Worm (Caenorhabditis elegans): ENCODE results near the gene srx-6.

The srx-6 gene

DNA sequence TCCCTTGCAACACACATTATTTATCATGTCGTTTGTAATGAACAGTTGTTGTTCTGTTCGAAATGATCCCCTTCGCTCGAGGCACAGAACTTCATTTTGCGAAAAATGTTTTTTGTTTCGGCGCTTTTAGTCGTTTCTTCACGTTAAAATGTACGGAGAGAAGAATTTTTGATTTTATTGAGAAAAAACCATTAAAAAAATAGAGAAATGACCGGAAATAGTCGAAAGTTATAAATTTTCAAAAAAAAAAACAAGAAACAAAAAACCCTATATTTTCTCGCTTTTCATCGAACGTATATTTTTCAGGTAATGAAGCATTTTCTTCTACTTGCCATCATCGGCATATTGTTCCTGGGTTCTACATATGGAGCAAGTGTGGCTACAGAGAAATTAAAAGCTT, 19.1 kb upstream of the srx-6 start, which contains the start of gene F10G2.1:
Gene F10G2.1, plus strand, starts transcription at position 301 of the 400 bp plus-strand sequence.
- TF ChIP-seq ceh-19 (GFP tag; optimal IDR thresholded peaks at IDR 0.05) (no peak), C38D4.7 (GFP tag; optimal IDR thresholded peaks at IDR 0.05) (no peak), odd-2 (tag; optimal IDR thresholded peaks at IDR 0.05) (no peak), che-1 (tag; optimal IDR thresholded peaks at IDR 0.05) (no peak), ref-2 (tag; optimal IDR thresholded peaks at IDR 0.05) (no peak), zip-5 (tag; optimal IDR thresholded peaks at IDR 0.05) (no peak), F13H6.1 (tag; optimal IDR thresholded peaks at IDR 0.05) (no peak)

DNA sequence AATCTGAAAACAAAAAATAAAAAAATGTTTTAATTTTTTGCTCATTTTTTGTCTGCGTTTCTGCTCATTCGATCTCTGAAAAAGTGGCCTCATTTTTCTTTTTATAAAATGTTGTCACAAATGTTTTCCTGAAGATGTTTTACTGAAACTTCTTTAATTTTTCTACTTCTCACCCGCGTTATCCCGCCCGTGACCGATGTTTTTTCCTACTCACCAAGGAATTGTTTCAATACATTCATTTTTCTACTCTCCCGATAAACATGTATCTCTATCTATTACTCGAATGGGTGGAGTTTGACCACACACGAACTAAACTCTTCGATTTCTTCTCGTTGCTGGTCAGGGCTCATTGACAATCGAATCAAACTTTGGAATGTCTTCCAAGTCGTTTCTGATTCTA, 17.7 kb upstream of the srx-6 start, which contains the start of gene F10G2.2:
Gene F10G2.2, plus strand, starts transcription at position 301 of the 400 bp plus-strand sequence.
- TF ChIP-seq hlh-6 (tag; optimal IDR thresholded peaks at IDR 0.05) (no peak), C08G9.2 (tag; optimal IDR thresholded peaks at IDR 0.05) (no peak)

DNA sequence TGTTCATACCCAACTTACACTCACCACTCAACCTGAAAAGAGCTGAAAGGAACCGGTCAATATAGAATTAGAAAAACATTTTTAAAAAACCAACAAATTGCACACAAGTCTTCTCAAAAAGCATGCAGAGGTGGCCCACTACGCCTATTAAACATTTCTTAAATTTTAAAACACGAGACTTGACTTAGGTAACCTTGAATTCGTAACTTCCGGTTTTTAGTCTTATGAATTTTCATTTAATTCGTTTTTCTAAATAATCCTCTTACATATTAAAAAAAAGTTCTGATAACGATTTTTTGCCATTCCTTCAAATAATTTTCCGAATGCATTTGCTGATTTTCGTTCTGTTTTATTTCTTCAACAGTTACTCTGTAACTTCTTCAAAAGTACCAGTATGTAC, 15.0 kb upstream of the srx-6 start, which contains the start of gene clec-7:
Gene clec-7, plus strand, starts transcription at position 301 of the 400 bp plus-strand sequence.
- TF ChIP-seq nhr-232 (tag; optimal IDR thresholded peaks at IDR 0.05) (no peak), ceh-2 (tag; optimal IDR thresholded peaks at IDR 0.05) (no peak), K02D7.2 (tag; optimal IDR thresholded peaks at IDR 0.05) (no peak), pha-4 (tag; optimal IDR thresholded peaks at IDR 0.05) (no peak), pha-2 (tag; optimal IDR thresholded peaks at IDR 0.05) (no peak), elt-2 (tag; optimal IDR thresholded peaks at IDR 0.05) (no peak), sdc-2 (tag; optimal IDR thresholded peaks at IDR 0.05) (no peak), T23F11.4 (GFP tag; optimal IDR thresholded peaks at IDR 0.05) (no peak), nfya-1 (tag; optimal IDR thresholded peaks at IDR 0.05) (no peak), lin-11 (tag; optimal IDR thresholded peaks at IDR 0.05) (no peak), hlh-6 (tag; optimal IDR thresholded peaks at IDR 0.05) (no peak), che-1 (tag; optimal IDR thresholded peaks at IDR 0.05) (no peak), hlh-8 (tag; optimal IDR thresholded peaks at IDR 0.05) (no peak), ceh-30 (tag; optimal IDR thresholded peaks at IDR 0.05) (no peak), pros-1 (tag; optimal IDR thresholded peaks at IDR 0.05) (no peak)

- TF ChIP-seq pqm-1 (tag; optimal IDR thresholded peaks at IDR 0.05), result no peak
- TF ChIP-seq lin-11 (tag; optimal IDR thresholded peaks at IDR 0.05), result no peak
- TF ChIP-seq hlh-30 (tag; optimal IDR thresholded peaks at IDR 0.05; ENCODE audit: insufficient read depth), result no peak
- TF ChIP-seq pat-9 (tag; optimal IDR thresholded peaks at IDR 0.05), result no peak
These were observed 13.8 kb upstream of the srx-6 start, which contains the start of gene F10G2.4 for ce11 chrV:7326928-7327327. F10G2.4 (plus strand) TSS chrV:7327228.

ce11 chrV:7325285-7325684, 12.2 kb upstream of the srx-6 start, which contains the start of gene srx-92:
srx-92 (minus strand) TSS chrV:7325385.
- TF ChIP-seq dve-1 (tag; optimal IDR thresholded peaks at IDR 0.05) (no peak), lim-6 (tag; optimal IDR thresholded peaks at IDR 0.05) (no peak), lin-11 (tag; optimal IDR thresholded peaks at IDR 0.05) (no peak), npax-4 (tag; optimal IDR thresholded peaks at IDR 0.05) (no peak), hlh-8 (tag; optimal IDR thresholded peaks at IDR 0.05) (no peak), hlh-30 (tag; optimal IDR thresholded peaks at IDR 0.05; ENCODE audit: insufficient read depth) (no peak), ceh-19 (GFP tag; optimal IDR thresholded peaks at IDR 0.05) (no peak), ceh-14 (tag; optimal IDR thresholded peaks at IDR 0.05) (no peak), fkh-10 (GFP tag; optimal IDR thresholded peaks at IDR 0.05) (no peak), ceh-48 (tag; optimal IDR thresholded peaks at IDR 0.05) (no peak), K02D7.2 (tag; optimal IDR thresholded peaks at IDR 0.05) (no peak), rnt-1 (tag; optimal IDR thresholded peaks at IDR 0.05) (no peak)

- TF ChIP-seq ceh-45 (GFP tag; IDR thresholded peaks at IDR 0.05) (no peak), hlh-6 (tag; optimal IDR thresholded peaks at IDR 0.05) (no peak), fax-1 (tag; optimal IDR thresholded peaks at IDR 0.05) (no peak), ceh-30 (tag; optimal IDR thresholded peaks at IDR 0.05) (no peak), pha-4 (tag; optimal IDR thresholded peaks at IDR 0.05) (no peak), hlh-30 (tag; optimal IDR thresholded peaks at IDR 0.05; ENCODE audit: insufficient read depth) (no peak), hlh-15 (tag; optimal IDR thresholded peaks at IDR 0.05) (no peak), C08G9.2 (tag; optimal IDR thresholded peaks at IDR 0.05) (no peak), ceh-19 (GFP tag; optimal IDR thresholded peaks at IDR 0.05) (no peak), F13H6.1 (tag; optimal IDR thresholded peaks at IDR 0.05) (no peak), hlh-8 (tag; optimal IDR thresholded peaks at IDR 0.05) (no peak), syd-9 (tag; optimal IDR thresholded peaks at IDR 0.05) (no peak), npax-4 (tag; optimal IDR thresholded peaks at IDR 0.05) (no peak), K02D7.2 (tag; optimal IDR thresholded peaks at IDR 0.05) (no peak), fkh-10 (GFP tag; optimal IDR thresholded peaks at IDR 0.05) (no peak), pax-1 (tag; optimal IDR thresholded peaks at IDR 0.05) (no peak), ttx-3 (tag; optimal IDR thresholded peaks at IDR 0.05) (no peak), nhr-232 (tag; optimal IDR thresholded peaks at IDR 0.05) (no peak), ceh-2 (tag; optimal IDR thresholded peaks at IDR 0.05) (no peak)
These were observed 8.8 kb upstream of the srx-6 start, which contains the start of gene F10G2.10 for ce11 chrV:7321915-7322314. F10G2.10 (plus strand) TSS chrV:7322215.

All from whole organism, late embryonic.